Fruit fly (Drosophila melanogaster): Measurements from ENCODE around the gene Mi-2.

The Mi-2 gene

dm6 chr3L:19870843-19871666 lies 39.0 kb downstream of the Mi-2 start, which contains the start of the genes Rab8 and Usp32 (continued):
- TF ChIP-seq NFAT (GFP tag; IDR thresholded peaks at IDR 0.05) (peak; percentile 81), CG4730 (GFP tag; IDR thresholded peaks at IDR 0.05) (no peak), CG14050 (GFP tag; IDR thresholded peaks at IDR 0.05) (peak; percentile 36; the same call in 2 of the 3 replicates), Chrac-16 (GFP tag; optimal IDR thresholded peaks at IDR 0.05) (peak; percentile 33), CG11456 (GFP tag; IDR thresholded peaks at IDR 0.05) (peak; percentile 78), D (optimal IDR thresholded peaks at IDR 0.05) (no peak), D (GFP tag; optimal IDR thresholded peaks at IDR 0.05) (no peak), Lhr (GFP tag; optimal IDR thresholded peaks at IDR 0.05) (peak; percentile 46), Bteb2 (GFP tag; optimal IDR thresholded peaks at IDR 0.05) (peak; percentile 81), Hsf (GFP tag; optimal IDR thresholded peaks at IDR 0.05) (peak; percentile 52), CG6175 (GFP tag; IDR thresholded peaks at IDR 0.05) (0 out of 3 replicates have a peak, but pooled peaks have one; percentile 28), Elba2 (GFP tag; optimal IDR thresholded peaks at IDR 0.05) (peak; percentile 53), CG32532 (GFP tag; IDR thresholded peaks at IDR 0.05) (peak; percentile 47; the same call in 1 of the 2 replicates), vnd (GFP tag; IDR thresholded peaks at IDR 0.05; ENCODE audit: partially characterized antibody) (peak; percentile 82), B-H2 (GFP tag; optimal IDR thresholded peaks at IDR 0.05) (peak; percentile 87), crp (GFP tag; optimal IDR thresholded peaks at IDR 0.05) (peak; percentile 94 to 99), oc (tag; optimal IDR thresholded peaks at IDR 0.05) (no peak)

- no peak for TF ChIP-seq CG4707 (GFP tag; optimal IDR thresholded peaks at IDR 0.05)
- no peak for TF ChIP-seq salm (tag; optimal IDR thresholded peaks at IDR 0.05)
- TF ChIP-seq Hand (GFP tag; optimal IDR thresholded peaks at IDR 0.05), result no peak
- no peak for TF ChIP-seq Sox100B (GFP tag; optimal IDR thresholded peaks at IDR 0.05)
- no peak for TF ChIP-seq CG17612 (GFP tag; IDR thresholded peaks at IDR 0.05)
- TF ChIP-seq Vsx1 (GFP tag; optimal IDR thresholded peaks at IDR 0.05), result no peak
- no peak for TF ChIP-seq CG2129 (GFP tag; IDR thresholded peaks at IDR 0.05; ENCODE audit: partially characterized antibody)
- no peak for TF ChIP-seq CkIIα-i1 (GFP tag; IDR thresholded peaks at IDR 0.05)
- no peak for TF ChIP-seq insv (GFP tag; optimal IDR thresholded peaks at IDR 0.05)
- peak; percentile 48 for TF ChIP-seq CG2120 (GFP tag; optimal IDR thresholded peaks at IDR 0.05)
- peak; percentile 63 for TF ChIP-seq nom (GFP tag; optimal IDR thresholded peaks at IDR 0.05)
- no peak for TF ChIP-seq dimm (GFP tag; IDR thresholded peaks at IDR 0.05)
- TF ChIP-seq Elba2 (GFP tag; optimal IDR thresholded peaks at IDR 0.05), result no peak
- peak; percentile 67 for TF ChIP-seq grau (tag; optimal IDR thresholded peaks at IDR 0.05)
- TF ChIP-seq CG9215 (GFP tag; IDR thresholded peaks at IDR 0.05), result no peak
- TF ChIP-seq h (optimal IDR thresholded peaks at IDR 0.05), result no peak
- no peak for TF ChIP-seq GATAe (GFP tag; conservative IDR thresholded peaks at IDR 0.05)
- no peak for TF ChIP-seq CG33557 (GFP tag; optimal IDR thresholded peaks at IDR 0.05)
- no peak for TF ChIP-seq ttk (GFP tag; IDR thresholded peaks at IDR 0.05)
- TF ChIP-seq bsh (GFP tag; optimal IDR thresholded peaks at IDR 0.05), result no peak
- TF ChIP-seq tx (GFP tag; optimal IDR thresholded peaks at IDR 0.05), result no peak
- peak; percentile 25 for TF ChIP-seq CG18599 (GFP tag; optimal IDR thresholded peaks at IDR 0.05)
- TF ChIP-seq CG10431 (GFP tag; optimal IDR thresholded peaks at IDR 0.05), result no peak
- peak; percentile 10 for TF ChIP-seq exex (tag; optimal IDR thresholded peaks at IDR 0.05)
- no peak for TF ChIP-seq NC2β (GFP tag; optimal IDR thresholded peaks at IDR 0.05)
- no peak for TF ChIP-seq sc (optimal IDR thresholded peaks at IDR 0.05)
- no peak for TF ChIP-seq sc (GFP tag; optimal IDR thresholded peaks at IDR 0.05)
- no peak for TF ChIP-seq rib (GFP tag; IDR thresholded peaks at IDR 0.05)
- TF ChIP-seq Meics (GFP tag; optimal IDR thresholded peaks at IDR 0.05), result no peak
- TF ChIP-seq HLH3B (GFP tag; IDR thresholded peaks at IDR 0.05), result no peak
- no peak for TF ChIP-seq MTF-1 (GFP tag; optimal IDR thresholded peaks at IDR 0.05; ENCODE audit: borderline replicate concordance)
- TF ChIP-seq CG33213 (GFP tag; optimal IDR thresholded peaks at IDR 0.05), result no peak
- TF ChIP-seq Drgx (GFP tag; IDR thresholded peaks at IDR 0.05), result peak; percentile 14; the same call in 1 of the 2 replicates
- TF ChIP-seq lmd (GFP tag; IDR thresholded peaks at IDR 0.05), result no peak
Measured at dm6 chr3L:19869698-19870097, 40.3 kb downstream of the Mi-2 start.

All from whole organism, embryonic.